Fruit fly (Drosophila melanogaster): Measurements from ENCODE around the gene CG13385.

CG13385 gene

DNA sequence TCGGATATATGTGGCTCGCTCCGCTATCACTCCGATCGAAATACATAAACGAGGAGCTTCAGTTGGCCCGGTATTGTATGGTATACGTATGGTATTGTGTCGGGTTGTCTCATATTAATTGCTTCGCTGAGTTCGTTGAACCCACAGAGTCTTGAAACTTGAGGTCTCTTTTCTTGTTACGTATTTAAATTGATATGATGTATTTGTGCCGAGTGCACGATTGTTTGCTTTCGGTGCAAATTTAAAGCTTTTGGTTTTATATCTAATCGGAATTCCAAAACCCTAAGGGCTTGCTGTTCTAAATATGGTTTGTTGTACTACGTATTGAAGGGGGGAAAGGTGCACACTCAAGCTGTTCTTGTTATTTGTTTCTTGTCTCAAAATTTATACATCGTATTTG, 28.8 kb downstream of the CG13385 start:
- peak; percentile 36 for TF ChIP-seq tai (GFP tag; optimal IDR thresholded peaks at IDR 0.05)
- no peak for TF ChIP-seq Myc (optimal IDR thresholded peaks at IDR 0.05)

DNA sequence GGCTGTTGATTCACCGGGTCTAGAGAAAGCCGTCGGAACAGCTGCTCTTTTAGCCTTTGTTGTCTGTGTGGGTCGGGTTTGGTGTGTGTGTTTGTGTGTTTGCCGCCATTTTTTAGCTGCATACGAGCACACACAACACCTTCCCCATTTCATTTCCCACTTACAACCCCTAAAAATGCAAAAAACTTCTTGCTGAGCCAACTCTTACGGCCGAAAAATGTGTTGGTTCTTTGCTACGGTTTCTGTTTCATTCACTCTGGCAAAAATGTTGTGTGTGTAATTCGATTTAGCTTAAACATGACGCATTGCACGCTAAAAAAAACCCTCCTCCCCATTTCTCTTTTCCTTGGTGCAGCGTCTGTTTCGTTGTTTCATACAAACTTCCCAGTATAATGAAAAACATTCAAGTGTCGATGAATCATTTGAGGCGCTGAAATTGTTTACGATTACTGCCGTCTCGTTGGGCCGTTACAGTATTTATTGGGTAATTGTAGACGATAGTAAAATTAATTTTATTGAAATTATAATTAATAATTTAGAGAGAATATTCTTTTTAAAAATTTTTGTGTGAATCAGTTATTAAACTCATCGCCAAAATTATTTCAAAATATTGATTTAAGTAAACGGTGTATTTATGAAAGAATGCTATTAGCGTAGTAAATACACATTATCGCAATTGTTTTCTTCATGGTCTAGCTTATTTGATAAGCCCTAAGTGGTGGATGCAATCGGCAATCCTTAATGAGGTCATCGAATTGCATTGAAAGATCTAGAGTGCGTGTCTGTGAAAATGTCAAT, 29.7 kb downstream of the CG13385 start:
- TF ChIP-seq sage (GFP tag; optimal IDR thresholded peaks at IDR 0.05) = peak; percentile 17
- peak; percentile 45 for TF ChIP-seq Jra (GFP tag; optimal IDR thresholded peaks at IDR 0.05)
- no peak for TF ChIP-seq pan (optimal IDR thresholded peaks at IDR 0.05)
- TF ChIP-seq Hnf4 (GFP tag; optimal IDR thresholded peaks at IDR 0.05) = peak; percentile 10
- no peak for TF ChIP-seq woc (GFP tag; optimal IDR thresholded peaks at IDR 0.05)

DNA sequence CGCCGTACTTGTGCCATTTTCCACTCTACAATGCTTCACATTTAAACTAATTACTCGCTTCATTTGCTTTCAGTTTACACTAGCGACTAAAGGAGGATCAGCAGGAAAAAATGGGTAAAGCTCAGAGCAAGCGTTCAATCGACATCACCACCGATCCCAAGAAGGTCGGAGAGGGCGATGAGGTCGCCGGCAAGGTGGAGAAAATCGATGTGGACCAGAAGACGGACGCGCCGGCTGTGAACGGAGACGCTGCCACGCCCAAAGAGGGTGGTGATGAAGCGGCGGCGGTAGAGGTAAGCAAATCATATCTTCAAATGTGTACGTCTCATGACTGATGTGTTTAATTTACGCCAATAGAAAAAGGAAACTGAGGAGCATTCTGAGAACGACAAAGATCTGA, 30.4 kb downstream of the CG13385 start:
- no peak for TF ChIP-seq Abd-B (GFP tag; optimal IDR thresholded peaks at IDR 0.05)

DNA sequence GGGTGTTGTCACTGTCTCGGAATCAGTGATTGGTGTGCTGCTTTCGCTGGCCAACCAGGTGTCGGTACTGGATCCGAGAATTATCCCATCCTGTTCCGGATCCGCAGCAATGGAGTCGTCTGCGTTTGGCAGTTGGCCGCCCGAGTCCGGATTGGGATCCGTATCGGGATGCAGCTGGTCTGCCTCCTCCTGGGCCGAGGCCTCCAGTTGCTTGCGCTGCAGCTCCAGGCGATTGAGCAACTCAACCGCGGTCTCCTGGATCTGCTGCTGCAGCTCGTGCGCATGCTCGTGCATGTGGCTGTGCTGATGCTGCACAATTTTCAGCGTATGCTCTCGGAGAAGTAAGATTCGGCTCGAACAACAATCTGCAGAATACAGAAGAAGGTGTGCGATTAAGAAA, 35.7 kb downstream of the CG13385 start:
- TF ChIP-seq CG9705 (GFP tag; optimal IDR thresholded peaks at IDR 0.05) (no peak), usp (GFP tag; optimal IDR thresholded peaks at IDR 0.05) (no peak), h (GFP tag; optimal IDR thresholded peaks at IDR 0.05) (no peak), sage (GFP tag; optimal IDR thresholded peaks at IDR 0.05) (no peak), OdsH (GFP tag; optimal IDR thresholded peaks at IDR 0.05) (no peak)

DNA sequence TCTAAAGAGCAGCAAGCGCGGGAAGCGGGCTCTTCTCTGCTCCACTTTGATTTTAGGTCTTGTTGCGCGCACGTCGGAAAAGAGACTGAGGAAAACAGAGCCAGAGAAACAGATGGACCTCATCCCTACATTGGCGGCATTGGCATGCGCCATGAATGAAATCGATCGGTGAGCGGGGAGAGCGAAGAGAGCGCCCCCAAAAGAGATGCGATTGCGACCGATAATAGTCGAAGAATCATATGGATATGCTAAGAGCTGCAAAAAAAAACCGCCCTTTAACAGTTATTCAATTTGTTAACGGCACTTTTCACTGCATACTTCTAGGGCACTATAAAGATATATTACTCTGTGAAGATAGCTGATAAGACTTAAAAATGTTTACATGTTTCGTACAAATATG, 37.1 kb downstream of the CG13385 start, which contains the start of gene grk:
Gene grk, minus strand, starts transcription at position 87 of the 400 bp plus-strand sequence.
- peak; percentile 22 for TF ChIP-seq Dif (GFP tag; optimal IDR thresholded peaks at IDR 0.05; ENCODE audit: partially characterized antibody)
- TF ChIP-seq dmrt93B (GFP tag; optimal IDR thresholded peaks at IDR 0.05) = no peak

DNA sequence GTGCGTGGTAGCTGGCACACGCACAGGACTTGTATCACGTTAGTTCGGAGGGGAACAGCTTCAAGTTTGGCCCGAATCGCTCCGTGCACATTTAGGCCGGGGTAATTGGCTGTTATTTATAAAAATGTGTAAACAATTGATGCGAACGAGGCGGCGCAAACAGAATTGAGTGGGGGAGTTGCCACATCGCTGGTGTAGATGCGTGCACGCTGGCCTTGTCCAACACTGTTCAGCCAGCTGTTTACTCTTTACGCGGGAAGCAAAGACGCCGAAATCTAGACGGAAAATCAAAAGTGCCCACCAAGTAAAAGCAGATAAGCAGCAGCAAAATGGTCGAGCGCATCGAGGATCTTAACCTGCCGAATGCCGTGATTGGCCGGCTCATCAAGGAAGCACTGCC, 40.7 kb downstream of the CG13385 start, which contains the start of the genes D12 and Chrac-14:
Gene D12, minus strand, starts transcription at position 190 of the 400 bp plus-strand sequence.
Gene Chrac-14, plus strand, starts transcription at position 230 of the 400 bp plus-strand sequence.
- TF ChIP-seq OdsH (GFP tag; optimal IDR thresholded peaks at IDR 0.05) (peak; percentile 4), Rel (GFP tag; optimal IDR thresholded peaks at IDR 0.05) (no peak), Rel (tag; optimal IDR thresholded peaks at IDR 0.05) (no peak), psq (GFP tag; optimal IDR thresholded peaks at IDR 0.05) (peak; percentile 41), Hr83 (GFP tag; optimal IDR thresholded peaks at IDR 0.05; ENCODE audit: poor library complexity, severe bottlenecking) (peak; percentile 87), br (GFP tag; optimal IDR thresholded peaks at IDR 0.05) (no peak), Myc (optimal IDR thresholded peaks at IDR 0.05) (peak; percentile 0)

DNA sequence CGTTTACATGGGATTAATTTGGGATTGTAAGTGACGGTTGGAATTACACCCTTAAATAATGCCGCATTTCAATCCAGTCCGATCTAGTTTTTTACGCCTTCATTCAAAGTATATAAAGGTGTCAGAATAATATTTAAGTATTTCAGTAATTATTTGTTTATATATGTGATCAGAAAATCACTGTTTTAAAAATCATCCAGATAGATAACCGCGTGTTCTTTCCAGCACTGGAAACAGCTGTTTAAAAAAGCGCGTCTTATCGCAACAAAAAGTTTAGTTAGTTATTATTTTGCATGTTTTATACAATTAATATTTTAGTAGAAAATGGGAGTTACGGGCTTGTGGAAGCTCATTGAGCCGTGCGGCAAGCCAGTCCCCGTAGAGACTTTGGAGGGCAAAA, 41.6 kb downstream of the CG13385 start, which contains the start of gene mus201:
Gene mus201, plus strand, starts transcription at position 118 of the 400 bp plus-strand sequence.
- TF ChIP-seq CG9705 (GFP tag; optimal IDR thresholded peaks at IDR 0.05) (peak; percentile 0), GATAd (GFP tag; optimal IDR thresholded peaks at IDR 0.05) (no peak)

DNA sequence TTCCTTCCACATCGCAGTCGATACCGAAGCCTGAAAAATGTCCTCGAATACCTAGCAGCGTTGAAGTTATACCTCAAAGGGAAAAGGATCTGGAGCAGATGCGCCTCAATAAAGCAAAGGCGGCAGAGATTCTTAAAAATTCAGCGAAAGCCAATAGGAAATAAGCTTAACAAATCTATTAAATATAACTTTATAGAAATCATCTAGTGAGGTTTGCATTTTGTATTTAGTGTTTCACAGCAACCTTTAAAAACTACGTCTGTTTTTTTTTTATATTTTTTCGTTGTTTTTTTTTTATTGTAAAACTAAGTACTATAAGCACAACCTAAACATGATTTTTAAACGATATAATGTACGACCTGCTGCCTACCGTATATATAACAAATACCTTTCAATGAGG, 45.7 kb downstream of the CG13385 start, which contains the start of gene CG31897:
Gene CG31897, plus strand, starts transcription at position 301 of the 400 bp plus-strand sequence.
- TF ChIP-seq Dif (GFP tag; optimal IDR thresholded peaks at IDR 0.05; ENCODE audit: partially characterized antibody) (no peak), N (GFP tag; optimal IDR thresholded peaks at IDR 0.05) (no peak), Sp1 (GFP tag; optimal IDR thresholded peaks at IDR 0.05) (no peak), usp (GFP tag; optimal IDR thresholded peaks at IDR 0.05) (no peak), Abd-B (GFP tag; optimal IDR thresholded peaks at IDR 0.05) (no peak), dmrt93B (GFP tag; optimal IDR thresholded peaks at IDR 0.05) (no peak), Hr83 (GFP tag; optimal IDR thresholded peaks at IDR 0.05; ENCODE audit: poor library complexity, severe bottlenecking) (no peak), dl (GFP tag; optimal IDR thresholded peaks at IDR 0.05; ENCODE audit: insufficient read depth in 1 of 2, partially characterized antibody in 2 of 2) (no peak), Myc (optimal IDR thresholded peaks at IDR 0.05) (no peak)

All from whole organism, wandering third instar larva.